Fruit fly (Drosophila melanogaster) whole organism, pupa: Measurements from ENCODE around the gene DNaseII.

Experiments used
- CG10348 ChIP-seq: fragments of 200-800 bp; sonication (Bioruptor generic); IDR thresholded peaks from 2 replicates; pipeline ENCODE4 v1.3.6; 2022; ENCODE audit warnings: missing biosample characterization, missing genetic modification characterization
- CG12605 ChIP-seq: fragments of 200-800 bp; sonication (Bioruptor generic); IDR thresholded peaks from 2 replicates; pipeline ENCODE4 v1.3.6; 2022; ENCODE audit warnings: missing biosample characterization, missing genetic modification characterization
- CG13204 ChIP-seq: fragments of 200-800 bp; sonication (Bioruptor generic); optimal IDR thresholded peaks from 2 replicates; lab custom pipeline; 2018; ENCODE audit warnings: missing biosample characterization, mild to moderate bottlenecking, missing genetic modification characterization, moderate library complexity
- CG14655 ChIP-seq: fragments of 200-800 bp; sonication (Bioruptor generic); optimal IDR thresholded peaks from 3 replicates; lab custom pipeline; 2017; ENCODE audit warnings: mild to moderate bottlenecking, missing biosample characterization, missing genetic modification reagents, missing genetic modification characterization
- CG15710 ChIP-seq: fragments of 200-800 bp; sonication (Bioruptor generic); optimal IDR thresholded peaks from 2 replicates; lab custom pipeline; 2018; ENCODE audit warnings: missing biosample characterization, mild to moderate bottlenecking, missing genetic modification characterization, moderate library complexity
- CG17806 ChIP-seq: fragments of 200-800 bp; sonication (Bioruptor generic); optimal IDR thresholded peaks from 2 replicates; lab custom pipeline; 2018; ENCODE audit warnings: missing biosample characterization, mild to moderate bottlenecking, missing genetic modification characterization, moderate library complexity
- CG32121 ChIP-seq: fragments of 200-800 bp; sonication (Bioruptor generic); IDR thresholded peaks from 2 replicates; pipeline ENCODE4 v1.3.6; 2022; ENCODE audit warnings: missing biosample characterization, missing genetic modification characterization
- CG34367 ChIP-seq: fragments of 200-800 bp; sonication (Bioruptor generic); optimal IDR thresholded peaks from 2 replicates; lab custom pipeline; 2018; ENCODE audit warnings: missing biosample characterization, mild to moderate bottlenecking, missing genetic modification characterization
- CG4496 ChIP-seq: fragments of 200-800 bp; sonication (Bioruptor generic); IDR thresholded peaks from 3 replicates; pipeline ENCODE4 v1.3.6; 2022; ENCODE audit warnings: missing biosample characterization, missing genetic modification characterization
- CG8159 ChIP-seq: fragments of 200-800 bp; sonication (Bioruptor generic); optimal IDR thresholded peaks from 3 replicates; lab custom pipeline; 2018; ENCODE audit warnings: missing biosample characterization, mild to moderate bottlenecking, missing genetic modification characterization, moderate library complexity
- CG8301 ChIP-seq: fragments of 200-800 bp; sonication (Bioruptor generic); optimal IDR thresholded peaks from 2 replicates; lab custom pipeline; 2018; ENCODE audit warnings: missing biosample characterization, mild to moderate bottlenecking, missing genetic modification characterization
- CG9948 ChIP-seq: fragments of 200-800 bp; sonication (Bioruptor generic); optimal IDR thresholded peaks from 2 replicates; lab custom pipeline; 2018; ENCODE audit warnings: missing biosample characterization, mild to moderate bottlenecking, missing genetic modification characterization, moderate library complexity
- EcR ChIP-seq: fragments of 200-800 bp; sonication (Bioruptor generic); optimal IDR thresholded peaks from 3 replicates; lab custom pipeline; 2019; ENCODE audit warnings: missing biosample characterization, missing genetic modification characterization, mild to moderate bottlenecking, moderate library complexity, missing genetic modification reagents
- Ets98B ChIP-seq: fragments of 200-800 bp; sonication (Bioruptor generic); IDR thresholded peaks from 2 replicates; pipeline ENCODE4 v1.3.6; 2022; ENCODE audit warnings: missing biosample characterization, missing genetic modification characterization
- Snoo ChIP-seq: fragments of 200-800 bp; sonication (Bioruptor generic); optimal IDR thresholded peaks from 3 replicates; lab custom pipeline; 2017; ENCODE audit warnings: missing biosample characterization, mild to moderate bottlenecking, missing genetic modification characterization, inconsistent platforms
- gl ChIP-seq: fragments of 200-800 bp; sonication (Bioruptor generic); optimal IDR thresholded peaks from 2 replicates; lab custom pipeline; 2018; ENCODE audit warnings: missing biosample characterization, mild to moderate bottlenecking, missing genetic modification characterization
- rn ChIP-seq: fragments of 200-800 bp; sonication (Bioruptor generic); IDR thresholded peaks from 2 replicates; pipeline ENCODE4 v1.3.6; 2022; ENCODE audit warnings: missing biosample characterization, missing genetic modification characterization

The DNaseII gene

DNA sequence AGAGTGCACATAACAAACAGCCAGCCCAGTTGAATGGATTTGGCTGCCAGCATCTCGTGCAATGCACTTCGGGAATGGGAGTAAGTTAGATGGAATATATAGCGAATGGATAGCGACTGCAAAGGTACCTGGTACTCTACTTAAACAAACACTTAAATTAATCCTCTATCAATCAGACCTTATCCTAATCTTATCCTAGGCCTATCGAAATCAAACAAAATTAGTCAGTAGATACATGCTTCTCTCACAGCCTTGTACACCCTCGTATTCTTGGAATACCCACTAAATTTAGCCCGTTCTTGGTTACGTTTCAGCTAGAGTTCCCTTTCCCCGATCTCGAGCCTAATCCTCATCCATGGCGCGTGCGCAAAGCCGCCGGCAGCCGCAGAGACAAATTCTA, 41.4 kb downstream of the DNaseII start:
- no peak for TF ChIP-seq CG8159 (tag; lab: Kevin White, UChicago)
- peak; percentile 15; the same call in 1 of the 2 replicates for TF ChIP-seq Ets98B (GFP tag; lab: Robert Waterston, UW)
- no peak for TF ChIP-seq CG10348 (GFP tag; lab: Robert Waterston, UW)
- peak; percentile 17 for TF ChIP-seq CG8301 (tag; lab: Kevin White, UChicago)
- peak; percentile 60 for TF ChIP-seq CG14655 (GFP tag; lab: Kevin White, UChicago)
- TF ChIP-seq gl (tag; lab: Kevin White, UChicago), result no peak

dm6 chr3R:18063168-18063792, 44.1 kb downstream of the DNaseII start:
- no peak for TF ChIP-seq CG34367 (tag; lab: Kevin White, UChicago)
- no peak for TF ChIP-seq CG32121 (GFP tag; lab: Robert Waterston, UW)
- peak; percentile 1 for TF ChIP-seq CG13204 (GFP tag; lab: Kevin White, UChicago)
- no peak for TF ChIP-seq CG4496 (GFP tag; lab: Robert Waterston, UW)
- TF ChIP-seq Snoo (tag; lab: Kevin White, UChicago), result no peak
- no peak for TF ChIP-seq CG8301 (tag; lab: Kevin White, UChicago)

DNA sequence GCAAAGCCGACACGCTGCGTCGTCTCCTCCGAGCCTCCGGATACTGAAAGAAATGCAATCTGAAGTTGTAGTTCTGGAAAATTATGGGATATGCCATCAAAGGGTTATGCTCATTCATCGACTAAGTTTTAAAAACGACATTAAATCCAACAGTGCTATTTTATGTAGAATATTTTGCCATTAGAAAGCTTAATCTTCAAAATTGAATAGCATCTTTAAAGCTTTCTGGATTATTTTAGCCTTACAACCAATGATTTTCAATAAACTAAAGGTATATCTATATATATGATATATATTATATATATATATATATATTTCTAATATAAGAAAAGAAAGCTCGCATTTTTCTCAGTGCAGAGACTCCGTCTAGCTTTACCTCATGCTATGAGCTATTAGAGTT, 45.2 kb downstream of the DNaseII start:
- TF ChIP-seq CG34367 (tag; lab: Kevin White, UChicago) (no peak), CG14655 (GFP tag; lab: Kevin White, UChicago) (peak; percentile 68), CG12605 (no peak), Ets98B (GFP tag; lab: Robert Waterston, UW) (no peak), CG8301 (tag; lab: Kevin White, UChicago) (peak; percentile 40), rn (GFP tag; lab: Robert Waterston, UW) (no peak), CG17806 (peak; percentile 25), CG8159 (tag; lab: Kevin White, UChicago) (peak; percentile 34), EcR (GFP tag; lab: Kevin White, UChicago) (no peak), CG9948 (tag; lab: Kevin White, UChicago) (peak; percentile 27)

dm6 chr3R:18067930-18068329, 48.8 kb downstream of the DNaseII start:
- TF ChIP-seq CG14655 (GFP tag; lab: Kevin White, UChicago) (peak; percentile 25), CG8159 (tag; lab: Kevin White, UChicago) (peak; percentile 26), CG9948 (tag; lab: Kevin White, UChicago) (peak; percentile 9), CG15710 (tag; lab: Kevin White, UChicago) (peak; percentile 6), CG32121 (GFP tag; lab: Robert Waterston, UW) (no peak)
